Worm (Caenorhabditis elegans) whole organism, early embryonic: Measurements from ENCODE around the gene str-168.

Experiments used
- B0310.2 ChIP-seq: sonication (generic microtip); optimal IDR thresholded peaks from 2 replicates; lab custom pipeline; 2016; ENCODE audit warnings: mild to moderate bottlenecking, missing genetic modification characterization, missing compliant biosample characterization
- F13C5.2 ChIP-seq: sonication (generic microtip); optimal IDR thresholded peaks from 2 replicates; lab custom pipeline; 2017; ENCODE audit warnings: mild to moderate bottlenecking, missing genetic modification characterization, inconsistent platforms, missing compliant biosample characterization
- aly-1 ChIP-seq: sonication (generic microtip); optimal IDR thresholded peaks from 2 replicates; lab custom pipeline; 2016; ENCODE audit warnings: missing genetic modification characterization, missing compliant biosample characterization
- ama-1 ChIP-seq: fragments of 150-350 bp; optimal IDR thresholded peaks from 2 replicates; lab custom pipeline; 2014
- ceh-13 ChIP-seq: fragments of 200-800 bp; sonication (Bioruptor generic); optimal IDR thresholded peaks from 2 replicates; lab custom pipeline; 2018; ENCODE audit warnings: mild to moderate bottlenecking, missing genetic modification characterization, missing compliant biosample characterization
- ceh-36 ChIP-seq: sonication (generic microtip); optimal IDR thresholded peaks from 2 replicates; lab custom pipeline; 2016; ENCODE audit warnings: missing genetic modification characterization, inconsistent platforms, missing compliant biosample characterization
- ets-7 ChIP-seq: sonication (generic microtip); optimal IDR thresholded peaks from 2 replicates; lab custom pipeline; 2016; ENCODE audit warnings: missing genotype, missing genetic modification characterization, missing compliant biosample characterization
- flt-1 ChIP-seq: fragments of 200-800 bp; sonication (Bioruptor generic); IDR thresholded peaks from 2 replicates; pipeline ENCODE4 v1.3.6; 2022; ENCODE audit warnings: missing genetic modification characterization, missing compliant biosample characterization
- hmbx-1 ChIP-seq: sonication (generic microtip); optimal IDR thresholded peaks from 2 replicates; lab custom pipeline; 2016; ENCODE audit warnings: mild to moderate bottlenecking, missing genetic modification characterization, missing compliant biosample characterization
- hmg-4 ChIP-seq: fragments of 200-800 bp; sonication (Bioruptor generic); optimal IDR thresholded peaks from 2 replicates; lab custom pipeline; 2018; ENCODE audit warnings: mild to moderate bottlenecking, missing genetic modification characterization, missing compliant biosample characterization
- hnd-1 ChIP-seq: sonication (generic microtip); optimal IDR thresholded peaks from 2 replicates; lab custom pipeline; 2016; ENCODE audit warnings: missing genetic modification characterization, missing compliant biosample characterization
- pes-1 ChIP-seq: fragments of 200-800 bp; sonication (Bioruptor generic); IDR thresholded peaks from 2 replicates; pipeline ENCODE4 v1.3.6; 2022; ENCODE audit warnings: missing genetic modification reagents, missing genetic modification characterization, missing compliant biosample characterization
- scrt-1 ChIP-seq: fragments of 200-800 bp; sonication (Bioruptor generic); IDR thresholded peaks from 2 replicates; pipeline ENCODE4 v1.3.6; 2022; ENCODE audit warnings: missing genetic modification characterization, missing compliant biosample characterization
- sea-1 ChIP-seq: fragments of 200-800 bp; sonication (Bioruptor generic); conservative IDR thresholded peaks from 2 replicates; pipeline ENCODE4 v1.3.6; 2022; ENCODE audit warnings: missing genetic modification characterization, missing compliant biosample characterization
- tbx-11 ChIP-seq: fragments of 200-800 bp; sonication (Bioruptor generic); IDR thresholded peaks from 2 replicates; pipeline ENCODE4 v1.3.6; 2022; ENCODE audit warnings: missing genetic modification characterization, missing compliant biosample characterization
- tbx-37 ChIP-seq: fragments of 200-800 bp; sonication (Bioruptor generic); conservative IDR thresholded peaks from 2 replicates; pipeline ENCODE4 v1.3.6; 2022; ENCODE audit warnings: missing genetic modification reagents, missing genetic modification characterization, missing compliant biosample characterization
- tra-4 ChIP-seq: sonication (generic microtip); optimal IDR thresholded peaks from 2 replicates; lab custom pipeline; 2017; ENCODE audit warnings: missing genetic modification characterization, missing compliant biosample characterization

str-168 gene

DNA sequence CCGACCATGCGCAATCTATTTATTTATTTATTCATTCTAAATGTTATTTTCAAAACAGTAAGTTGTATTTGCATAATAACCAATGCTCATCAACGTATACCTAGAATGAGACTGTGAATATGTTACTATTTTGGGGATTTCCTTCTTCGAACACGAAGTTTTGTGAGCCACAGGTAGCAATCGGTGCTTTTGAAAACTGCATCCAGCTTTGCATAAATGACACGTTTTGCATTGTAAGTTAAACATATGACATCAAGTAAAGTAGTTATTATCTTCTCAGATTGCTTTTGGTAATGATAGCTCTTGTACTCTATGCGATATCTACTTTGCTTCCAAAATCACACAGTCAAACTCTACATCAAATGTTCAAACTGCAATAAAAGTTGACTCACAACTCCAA lies 43.7 kb downstream of the str-168 start, which contains the start of gene E03H12.4:
Gene E03H12.4 (plus strand): TSS at position 120 of the 400 bp plus-strand sequence.
- TF ChIP-seq tbx-11 (GFP tag; lab: Robert Waterston, UW): no peak
- TF ChIP-seq ets-7 (tag; lab: Kevin White, UChicago): no peak
- no peak for TF ChIP-seq F13C5.2 (tag; lab: Kevin White, UChicago)
- no peak for TF ChIP-seq hmg-4 (GFP tag; lab: Kevin White, UChicago)
- no peak for TF ChIP-seq B0310.2
- no peak for TF ChIP-seq sea-1 (GFP tag; lab: Robert Waterston, UW)
- no peak for TF ChIP-seq scrt-1 (GFP tag; lab: Robert Waterston, UW)
- no peak for TF ChIP-seq ceh-13 (GFP tag; lab: Kevin White, UChicago)
- TF ChIP-seq pes-1 (GFP tag; lab: Robert Waterston, UW): no peak
- no peak for TF ChIP-seq tbx-37 (GFP tag; lab: Robert Waterston, UW)
- no peak for TF ChIP-seq hnd-1 (tag; lab: Kevin White, UChicago)
- no peak for TF ChIP-seq ceh-36 (tag; lab: Kevin White, UChicago)
- no peak for TF ChIP-seq ama-1 (lab: Kevin White, UChicago)
- TF ChIP-seq flt-1: no peak
- TF ChIP-seq hmbx-1: no peak

DNA sequence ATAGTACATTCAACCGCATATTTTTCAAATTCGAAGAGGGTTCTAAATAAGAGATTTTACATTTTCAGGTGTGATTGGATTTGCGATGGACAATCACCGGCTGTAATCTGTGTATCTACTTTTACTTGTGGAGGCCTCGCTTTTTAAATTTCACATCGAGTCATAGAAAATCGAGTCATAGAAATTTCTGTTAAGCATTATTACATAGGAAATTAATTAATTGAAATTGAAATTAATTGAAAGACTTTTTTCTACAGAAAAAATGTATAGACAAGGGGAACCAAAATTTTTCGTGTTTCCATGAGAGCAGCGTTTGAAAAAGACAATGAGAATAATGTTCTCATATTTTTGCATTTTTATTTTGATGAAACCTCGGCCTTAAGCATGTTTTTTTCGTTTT lies 45.0 kb downstream of the str-168 start, which contains the start of gene clec-176:
Gene clec-176 (plus strand): TSS at position 301 of the 400 bp plus-strand sequence.
- TF ChIP-seq hnd-1 (tag; lab: Kevin White, UChicago) (no peak), tbx-11 (GFP tag; lab: Robert Waterston, UW) (no peak), ama-1 (lab: Kevin White, UChicago) (no peak), B0310.2 (no peak), sea-1 (GFP tag; lab: Robert Waterston, UW) (no peak), aly-1 (tag; lab: Kevin White, UChicago) (no peak)

DNA sequence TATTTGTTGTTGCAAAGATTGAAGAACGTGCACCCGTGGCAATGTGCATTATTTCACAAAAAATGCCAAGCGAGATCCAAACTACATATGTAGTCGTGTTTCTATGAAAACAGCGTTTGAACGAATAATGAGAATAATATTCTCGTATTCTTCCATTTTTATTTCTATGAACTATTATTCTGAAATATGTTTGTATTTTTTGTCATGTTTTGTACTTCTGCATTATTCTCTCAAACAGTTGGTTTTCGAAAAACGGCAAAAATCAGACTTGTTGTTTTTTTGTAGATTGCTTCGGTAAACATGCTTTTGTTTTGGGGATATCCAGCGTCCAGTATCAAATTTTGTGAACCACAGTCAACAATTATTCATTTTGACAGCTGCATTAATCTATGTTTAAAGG lies 47.5 kb downstream of the str-168 start, which contains the start of gene clec-177:
Gene clec-177 (plus strand): TSS at position 301 of the 400 bp plus-strand sequence.
- TF ChIP-seq ceh-36 (tag; lab: Kevin White, UChicago): no peak
- no peak for TF ChIP-seq tbx-11 (GFP tag; lab: Robert Waterston, UW)
- no peak for TF ChIP-seq tra-4 (tag; lab: Kevin White, UChicago)
- no peak for TF ChIP-seq scrt-1 (GFP tag; lab: Robert Waterston, UW)
- no peak for TF ChIP-seq hnd-1 (tag; lab: Kevin White, UChicago)
- TF ChIP-seq ama-1 (lab: Kevin White, UChicago): no peak
- no peak for TF ChIP-seq ets-7 (tag; lab: Kevin White, UChicago)
- TF ChIP-seq tbx-37 (GFP tag; lab: Robert Waterston, UW): no peak
- TF ChIP-seq ceh-13 (GFP tag; lab: Kevin White, UChicago): no peak

DNA sequence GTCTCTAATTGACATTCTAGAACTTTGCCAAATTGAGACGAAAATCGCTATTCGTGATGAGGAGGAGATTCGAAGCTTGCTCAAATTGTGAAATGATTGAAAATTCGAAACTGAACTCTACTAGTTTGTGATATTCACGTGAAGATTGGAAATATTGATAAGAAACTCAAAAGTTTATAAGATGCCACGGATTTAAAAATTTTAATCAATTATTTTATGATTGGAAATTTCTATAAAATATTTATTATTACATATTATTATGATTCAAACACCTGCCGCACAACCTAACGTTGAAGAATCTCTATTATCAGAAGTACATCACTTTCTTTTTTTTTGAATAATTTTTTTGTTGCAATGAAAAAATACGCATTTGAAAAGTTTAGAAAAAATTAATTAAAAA lies 49.8 kb downstream of the str-168 start, which contains the start of gene E03H12.7:
Gene E03H12.7 (minus strand): TSS at position 101 of the 400 bp plus-strand sequence.
- no peak for TF ChIP-seq ets-7 (tag; lab: Kevin White, UChicago)
- no peak for TF ChIP-seq pes-1 (GFP tag; lab: Robert Waterston, UW)
- no peak for TF ChIP-seq B0310.2
- no peak for TF ChIP-seq ama-1 (lab: Kevin White, UChicago)
- TF ChIP-seq aly-1 (tag; lab: Kevin White, UChicago): no peak
- no peak for TF ChIP-seq hmg-4 (GFP tag; lab: Kevin White, UChicago)
